Fruit fly (Drosophila melanogaster) whole organism, pupa: ENCODE results near the gene CG3708.
A peak's percentile ranks its signal among the peaks of the same experiment; 100 is the strongest.

Experiments
- CG10348 ChIP-seq: fragments of 200-800 bp; sonication (Bioruptor generic); IDR thresholded peaks from 2 replicates; pipeline ENCODE4 v1.3.6; 2022; ENCODE audit warnings: missing biosample characterization, missing genetic modification characterization
- CG12605 ChIP-seq: fragments of 200-800 bp; sonication (Bioruptor generic); IDR thresholded peaks from 2 replicates; pipeline ENCODE4 v1.3.6; 2022; ENCODE audit warnings: missing biosample characterization, missing genetic modification characterization
- CG13204 ChIP-seq: fragments of 200-800 bp; sonication (Bioruptor generic); optimal IDR thresholded peaks from 2 replicates; lab custom pipeline; 2018; ENCODE audit warnings: missing biosample characterization, mild to moderate bottlenecking, missing genetic modification characterization, moderate library complexity
- CG14655 ChIP-seq: fragments of 200-800 bp; sonication (Bioruptor generic); optimal IDR thresholded peaks from 3 replicates; lab custom pipeline; 2017; ENCODE audit warnings: mild to moderate bottlenecking, missing biosample characterization, missing genetic modification reagents, missing genetic modification characterization
- CG15710 ChIP-seq: fragments of 200-800 bp; sonication (Bioruptor generic); optimal IDR thresholded peaks from 2 replicates; lab custom pipeline; 2018; ENCODE audit warnings: missing biosample characterization, mild to moderate bottlenecking, missing genetic modification characterization, moderate library complexity
- CG17806 ChIP-seq: fragments of 200-800 bp; sonication (Bioruptor generic); optimal IDR thresholded peaks from 2 replicates; lab custom pipeline; 2018; ENCODE audit warnings: missing biosample characterization, mild to moderate bottlenecking, missing genetic modification characterization, moderate library complexity
- CG32121 ChIP-seq: fragments of 200-800 bp; sonication (Bioruptor generic); IDR thresholded peaks from 2 replicates; pipeline ENCODE4 v1.3.6; 2022; ENCODE audit warnings: missing biosample characterization, missing genetic modification characterization
- CG34367 ChIP-seq: fragments of 200-800 bp; sonication (Bioruptor generic); optimal IDR thresholded peaks from 2 replicates; lab custom pipeline; 2018; ENCODE audit warnings: missing biosample characterization, mild to moderate bottlenecking, missing genetic modification characterization
- CG4496 ChIP-seq: fragments of 200-800 bp; sonication (Bioruptor generic); IDR thresholded peaks from 3 replicates; pipeline ENCODE4 v1.3.6; 2022; ENCODE audit warnings: missing biosample characterization, missing genetic modification characterization
- CG8159 ChIP-seq: fragments of 200-800 bp; sonication (Bioruptor generic); optimal IDR thresholded peaks from 3 replicates; lab custom pipeline; 2018; ENCODE audit warnings: missing biosample characterization, mild to moderate bottlenecking, missing genetic modification characterization, moderate library complexity
- CG8301 ChIP-seq: fragments of 200-800 bp; sonication (Bioruptor generic); optimal IDR thresholded peaks from 2 replicates; lab custom pipeline; 2018; ENCODE audit warnings: missing biosample characterization, mild to moderate bottlenecking, missing genetic modification characterization
- CG9948 ChIP-seq: fragments of 200-800 bp; sonication (Bioruptor generic); optimal IDR thresholded peaks from 2 replicates; lab custom pipeline; 2018; ENCODE audit warnings: missing biosample characterization, mild to moderate bottlenecking, missing genetic modification characterization, moderate library complexity
- D1 ChIP-seq: fragments of 200-800 bp; sonication (Bioruptor generic); optimal IDR thresholded peaks from 2 replicates; lab custom pipeline; 2018; ENCODE audit warnings: missing biosample characterization, mild to moderate bottlenecking, missing genetic modification characterization, moderate library complexity
- EcR ChIP-seq: fragments of 200-800 bp; sonication (Bioruptor generic); optimal IDR thresholded peaks from 3 replicates; lab custom pipeline; 2019; ENCODE audit warnings: missing biosample characterization, missing genetic modification characterization, mild to moderate bottlenecking, moderate library complexity, missing genetic modification reagents
- Ets98B ChIP-seq: fragments of 200-800 bp; sonication (Bioruptor generic); IDR thresholded peaks from 2 replicates; pipeline ENCODE4 v1.3.6; 2022; ENCODE audit warnings: missing biosample characterization, missing genetic modification characterization
- Pif1A ChIP-seq: fragments of 200-800 bp; sonication (Bioruptor generic); optimal IDR thresholded peaks from 3 replicates; lab custom pipeline; 2016; ENCODE audit warnings: missing biosample characterization, missing genetic modification characterization
- Pif1B ChIP-seq: fragments of 200-800 bp; sonication (Bioruptor generic); optimal IDR thresholded peaks from 3 replicates; lab custom pipeline; 2016; ENCODE audit warnings: missing biosample characterization, missing genetic modification characterization
- Snoo ChIP-seq: fragments of 200-800 bp; sonication (Bioruptor generic); optimal IDR thresholded peaks from 3 replicates; lab custom pipeline; 2017; ENCODE audit warnings: missing biosample characterization, mild to moderate bottlenecking, missing genetic modification characterization, inconsistent platforms
- fd96Ca ChIP-seq: fragments of 200-800 bp; sonication (Bioruptor generic); IDR thresholded peaks from 3 replicates; pipeline ENCODE4 v1.3.6; 2022; ENCODE audit warnings: missing biosample characterization, missing genetic modification characterization
- gl ChIP-seq: fragments of 200-800 bp; sonication (Bioruptor generic); optimal IDR thresholded peaks from 2 replicates; lab custom pipeline; 2018; ENCODE audit warnings: missing biosample characterization, mild to moderate bottlenecking, missing genetic modification characterization
- rn ChIP-seq: fragments of 200-800 bp; sonication (Bioruptor generic); IDR thresholded peaks from 2 replicates; pipeline ENCODE4 v1.3.6; 2022; ENCODE audit warnings: missing biosample characterization, missing genetic modification characterization

Gene CG3708

DNA sequence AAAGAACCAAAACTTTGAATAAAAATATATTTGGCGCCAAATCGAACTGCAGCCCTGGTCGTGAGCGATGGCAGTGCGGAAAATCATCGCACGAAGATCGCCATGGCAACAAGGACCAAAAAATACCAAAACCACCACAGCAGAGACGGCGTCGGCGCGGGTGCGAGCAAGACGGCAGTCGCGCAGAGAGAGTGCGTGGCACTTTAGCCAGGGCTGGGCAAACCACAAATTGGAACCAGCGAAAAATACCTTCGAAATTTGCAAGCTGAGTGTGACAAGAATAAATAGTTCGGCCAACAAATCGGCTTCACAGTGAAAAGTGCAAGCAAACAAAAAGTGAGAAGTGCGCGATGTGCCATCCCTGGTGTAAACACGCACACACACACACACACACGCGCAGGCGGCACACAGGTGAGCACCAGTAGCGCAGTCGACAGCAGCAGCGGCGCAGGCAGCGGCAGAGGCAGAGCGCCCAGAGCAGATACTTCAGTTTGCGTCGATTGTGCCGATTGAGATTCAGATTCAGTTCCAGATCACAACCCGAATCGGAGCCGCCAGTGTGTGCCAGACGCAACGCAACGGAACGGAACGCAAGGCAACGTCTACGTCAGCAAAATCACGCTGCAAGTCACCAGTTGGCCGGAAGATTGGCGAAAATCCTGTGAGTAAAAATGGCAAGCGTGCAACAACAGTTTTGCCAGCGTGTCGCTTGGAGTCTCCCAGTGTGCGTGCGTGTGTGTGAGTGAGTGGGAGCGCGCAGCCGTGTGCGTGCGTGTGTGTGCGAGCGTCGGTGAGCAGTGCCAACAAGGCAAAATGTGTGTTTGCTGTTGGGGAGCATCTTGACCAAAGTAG lies 5.4 kb upstream of the CG3708 start, which contains the start of gene TRAM:
TSS of gene TRAM (plus strand) at position 184 of the 852 bp plus-strand sequence.
- TF ChIP-seq CG15710 (tag; lab: Kevin White, UChicago) = peak; percentile 98
- peak; percentile 97 for TF ChIP-seq Pif1A (GFP tag; lab: Kevin White, UChicago)
- peak; percentile 96 for TF ChIP-seq gl (tag; lab: Kevin White, UChicago)
- peak; percentile 43 for TF ChIP-seq EcR (GFP tag; lab: Kevin White, UChicago)
- peak; percentile 97 for TF ChIP-seq Snoo (tag; lab: Kevin White, UChicago)
- TF ChIP-seq CG17806 (tag; lab: Kevin White, UChicago) = peak; percentile 96
- TF ChIP-seq CG14655 (GFP tag; lab: Kevin White, UChicago) = peak; percentile 99
- TF ChIP-seq fd96Ca (GFP tag; lab: Robert Waterston, UW) = peak; percentile 100
- peak; percentile 99 for TF ChIP-seq CG32121 (GFP tag; lab: Robert Waterston, UW)
- TF ChIP-seq CG12605 (GFP tag; lab: Robert Waterston, UW) = peak; percentile 99
- TF ChIP-seq CG8159 (tag; lab: Kevin White, UChicago) = peak; percentile 95
- peak; percentile 97 for TF ChIP-seq CG10348 (GFP tag; lab: Robert Waterston, UW)
- TF ChIP-seq D1 (tag; lab: Kevin White, UChicago) = no peak
- peak; percentile 95 for TF ChIP-seq CG9948 (tag; lab: Kevin White, UChicago)
- peak; percentile 96 for TF ChIP-seq Pif1B
- TF ChIP-seq CG34367 = peak; percentile 97
- TF ChIP-seq CG4496 (GFP tag; lab: Robert Waterston, UW) = peak; percentile 100
- TF ChIP-seq CG13204 (GFP tag; lab: Kevin White, UChicago) = peak; percentile 95
- TF ChIP-seq CG8301 (tag; lab: Kevin White, UChicago) = peak; percentile 98
- peak; percentile 99 for TF ChIP-seq Ets98B
- peak; percentile 98 for TF ChIP-seq rn (GFP tag; lab: Robert Waterston, UW)

DNA sequence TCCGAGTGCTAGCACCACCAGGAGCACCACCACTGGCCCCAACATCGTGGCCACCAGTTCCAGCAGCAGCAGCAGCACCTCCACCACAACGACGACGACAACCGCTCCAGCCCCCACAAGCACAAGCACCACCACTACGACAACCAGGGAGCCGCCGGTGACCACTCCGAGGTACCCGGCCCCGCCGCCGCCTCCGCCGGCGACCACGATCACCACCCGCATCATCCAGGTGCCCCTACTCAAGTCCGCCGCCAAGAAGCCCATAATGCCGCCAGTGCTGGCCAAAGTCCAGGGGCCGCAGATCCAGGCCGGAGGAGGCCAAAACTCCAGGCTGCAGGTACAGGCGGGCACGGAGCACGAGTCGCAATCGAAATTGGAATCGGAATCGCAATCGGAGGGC lies 4.1 kb upstream of the CG3708 start:
- no peak for TF ChIP-seq CG9948 (tag; lab: Kevin White, UChicago)
- TF ChIP-seq CG14655 (GFP tag; lab: Kevin White, UChicago) = no peak
- no peak for TF ChIP-seq CG10348 (GFP tag; lab: Robert Waterston, UW)
- TF ChIP-seq CG17806 (tag; lab: Kevin White, UChicago) = no peak
- TF ChIP-seq gl (tag; lab: Kevin White, UChicago) = no peak
- TF ChIP-seq CG12605 (GFP tag; lab: Robert Waterston, UW) = no peak
- TF ChIP-seq CG4496 (GFP tag; lab: Robert Waterston, UW) = no peak
- TF ChIP-seq CG8301 (tag; lab: Kevin White, UChicago) = no peak
- TF ChIP-seq CG34367 = no peak
- TF ChIP-seq CG15710 (tag; lab: Kevin White, UChicago) = no peak
- TF ChIP-seq rn (GFP tag; lab: Robert Waterston, UW) = no peak
- no peak for TF ChIP-seq D1 (tag; lab: Kevin White, UChicago)
- TF ChIP-seq Pif1B = no peak
- TF ChIP-seq Snoo (tag; lab: Kevin White, UChicago) = no peak
- no peak for TF ChIP-seq CG13204 (GFP tag; lab: Kevin White, UChicago)
- TF ChIP-seq CG32121 (GFP tag; lab: Robert Waterston, UW) = no peak
- no peak for TF ChIP-seq fd96Ca (GFP tag; lab: Robert Waterston, UW)

- TF ChIP-seq Pif1B (no peak), rn (GFP tag; lab: Robert Waterston, UW) (no peak), CG10348 (GFP tag; lab: Robert Waterston, UW) (no peak), gl (tag; lab: Kevin White, UChicago) (no peak), CG9948 (tag; lab: Kevin White, UChicago) (no peak), D1 (tag; lab: Kevin White, UChicago) (no peak), CG4496 (GFP tag; lab: Robert Waterston, UW) (no peak), Ets98B (no peak), CG14655 (GFP tag; lab: Kevin White, UChicago) (no peak), fd96Ca (GFP tag; lab: Robert Waterston, UW) (no peak)
Observed at dm6 chrX:932859-933258, 3.0 kb upstream of the CG3708 start.

DNA sequence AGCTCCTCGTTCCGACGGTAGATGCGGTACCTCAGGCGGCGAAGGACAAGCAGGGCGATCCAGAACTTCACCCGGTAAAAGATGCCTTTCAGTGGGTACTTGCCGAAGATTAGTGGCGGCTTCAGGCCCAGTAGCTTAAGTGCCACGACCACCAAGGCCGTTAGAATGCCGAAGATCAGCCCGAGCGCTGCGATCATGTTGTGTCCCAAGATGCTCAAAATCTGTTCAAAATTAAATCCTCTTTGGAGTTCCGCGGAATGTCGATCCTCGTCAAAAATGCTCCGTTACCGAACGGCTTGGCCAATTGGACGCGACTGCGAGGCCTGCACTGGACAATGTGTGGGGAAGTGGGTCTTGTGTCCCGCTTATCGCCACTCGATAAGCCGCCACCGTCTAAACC lies 2.3 kb upstream of the CG3708 start, which contains the start of the genes CG32815 and CG3706:
TSS of gene CG32815 (plus strand) at position 301 of the 400 bp plus-strand sequence.
TSS of gene CG3706 (minus strand) at position 310 of the 400 bp plus-strand sequence.
- no peak for TF ChIP-seq CG9948 (tag; lab: Kevin White, UChicago)
- TF ChIP-seq CG15710 (tag; lab: Kevin White, UChicago) = no peak
- no peak for TF ChIP-seq CG4496 (GFP tag; lab: Robert Waterston, UW)
- no peak for TF ChIP-seq CG8159 (tag; lab: Kevin White, UChicago)
- TF ChIP-seq CG34367 = no peak
- no peak for TF ChIP-seq CG12605 (GFP tag; lab: Robert Waterston, UW)
- TF ChIP-seq Pif1A (GFP tag; lab: Kevin White, UChicago) = no peak

- TF ChIP-seq Pif1B (no peak), CG34367 (no peak), EcR (GFP tag; lab: Kevin White, UChicago) (no peak), CG8301 (tag; lab: Kevin White, UChicago) (no peak), CG8159 (tag; lab: Kevin White, UChicago) (no peak), CG9948 (tag; lab: Kevin White, UChicago) (no peak), fd96Ca (GFP tag; lab: Robert Waterston, UW) (no peak), rn (GFP tag; lab: Robert Waterston, UW) (no peak), CG32121 (GFP tag; lab: Robert Waterston, UW) (no peak), Ets98B (no peak), Snoo (tag; lab: Kevin White, UChicago) (no peak), D1 (tag; lab: Kevin White, UChicago) (no peak), gl (tag; lab: Kevin White, UChicago) (no peak), CG15710 (tag; lab: Kevin White, UChicago) (no peak), CG17806 (tag; lab: Kevin White, UChicago) (no peak), CG14655 (GFP tag; lab: Kevin White, UChicago) (no peak), CG12605 (GFP tag; lab: Robert Waterston, UW) (no peak)
Observed at dm6 chrX:927863-928257, 2.0 kb downstream of the CG3708 start, which contains the start of the genes CG43867 and MED22. Gene CG43867 (minus strand): TSS chrX:927975. Gene MED22 (plus strand): TSS chrX:928139.
